Fruit fly (Drosophila melanogaster) whole organism, adult: Measurements from ENCODE around the gene CG31908.

Experiments
- CG11617 ChIP-seq: fragments of 200-800 bp; sonication (Bioruptor generic); optimal IDR thresholded peaks from 2 replicates; lab custom pipeline; 2017; ENCODE audit warnings: mild to moderate bottlenecking, missing biosample characterization, missing genetic modification reagents, missing genetic modification characterization
- CG12768 ChIP-seq: fragments of 200-800 bp; sonication (Bioruptor generic); optimal IDR thresholded peaks from 2 replicates; lab custom pipeline; 2017; ENCODE audit warnings: missing biosample characterization, missing genetic modification characterization, mild to moderate bottlenecking, moderate library complexity, missing genetic modification reagents
- CG33017 ChIP-seq: fragments of 200-800 bp; sonication (Bioruptor generic); optimal IDR thresholded peaks from 2 replicates; lab custom pipeline; 2018; ENCODE audit warnings: missing biosample characterization, mild to moderate bottlenecking, missing genetic modification characterization, moderate library complexity
- CG7101 ChIP-seq: fragments of 200-800 bp; sonication (Bioruptor generic); optimal IDR thresholded peaks from 2 replicates; lab custom pipeline; 2018; ENCODE audit warnings: missing biosample characterization, mild to moderate bottlenecking, missing genetic modification characterization, moderate library complexity
- Clk ChIP-seq: fragments of 200-800 bp; sonication (Bioruptor generic); optimal IDR thresholded peaks from 2 replicates; lab custom pipeline; 2017; ENCODE audit warnings: missing biosample characterization, missing genetic modification characterization
- Crg-1 ChIP-seq: fragments of 200-800 bp; sonication (Bioruptor generic); optimal IDR thresholded peaks from 2 replicates; lab custom pipeline; 2016; ENCODE audit warnings: missing biosample characterization, missing genetic modification characterization
- Mnt ChIP-seq: fragments of 200-800 bp; sonication (Bioruptor generic); optimal IDR thresholded peaks from 2 replicates; lab custom pipeline; 2016; ENCODE audit warnings: missing biosample characterization, mild to moderate bottlenecking, missing genetic modification characterization
- cic ChIP-seq: fragments of 200-800 bp; sonication (Bioruptor generic); optimal IDR thresholded peaks from 2 replicates; lab custom pipeline; 2017; ENCODE audit warnings: missing biosample characterization, mild to moderate bottlenecking, missing genetic modification characterization, moderate library complexity
- cnc ChIP-seq, 2 experiments: fragments of >200 bp; optimal IDR thresholded peaks; 2 replicates each; lab custom pipeline; 2017
- kay ChIP-seq: fragments of 200-800 bp; sonication (Bioruptor generic); peaks from one replicate; lab custom pipeline; 2016; ENCODE audit warnings: missing biosample characterization, missing genetic modification characterization, borderline replicate concordance
- pad ChIP-seq: fragments of 200-800 bp; sonication (Bioruptor generic); optimal IDR thresholded peaks from 3 replicates; lab custom pipeline; 2017; ENCODE audit warnings: missing biosample characterization, missing genetic modification characterization, mild to moderate bottlenecking, moderate library complexity, missing genetic modification reagents
- tj ChIP-seq: fragments of 200-800 bp; sonication (Bioruptor generic); optimal IDR thresholded peaks from 3 replicates; lab custom pipeline; 2017; ENCODE audit warnings: missing biosample characterization, mild to moderate bottlenecking, missing genetic modification characterization, moderate library complexity
- toe ChIP-seq: fragments of 200-800 bp; sonication (Bioruptor generic); optimal IDR thresholded peaks from 2 replicates; lab custom pipeline; 2016; ENCODE audit warnings: missing biosample characterization, missing genetic modification characterization

- TF ChIP-seq Mnt (no peak), CG11617 (no peak), toe (GFP tag; lab: Kevin White, UChicago) (no peak), Crg-1 (GFP tag; lab: Kevin White, UChicago) (no peak), CG33017 (tag; lab: Kevin White, UChicago) (no peak), CG12768 (no peak), kay (GFP tag; lab: Kevin White, UChicago) (no peak), Clk (GFP tag; lab: Kevin White, UChicago) (no peak), tj (GFP tag; lab: Kevin White, UChicago) (no peak), pad (GFP tag; lab: Kevin White, UChicago) (no peak), cnc (optimal IDR thresholded peaks at IDR 0.05; lab: Kevin White, UChicago) (no peak), CG7101 (tag; lab: Kevin White, UChicago) (no peak), cic (GFP tag; lab: Kevin White, UChicago) (no peak)
Observed at dm6 chr2L:7009807-7010470, 17.2 kb downstream of the CG31908 start, which contains the start of gene uif.
